Comparison of ENCODE assay signal across 3 worm cellular contexts in genomic region chrIII:12429579-12430084, ce11.
A peak's percentile ranks its signal among the peaks of the same experiment; 100 is the strongest.
TF ChIP-seq lines count a peak whose summit lies in the region.

TSS of gene snr-6 (minus strand) at chrIII:12429629.

TF ChIP-seq in whole organism, L1 larva, 84 proteins besides CTCF, POLR2A, EP300 and RAD21 (continued from another document and continues in another):
- no peak for TF ChIP-seq ceh-88 (GFP tag; IDR thresholded peaks at IDR 0.05; lab: Robert Waterston, UW)
- TF ChIP-seq C34B4.2 (tag; optimal IDR thresholded peaks at IDR 0.05; lab: Kevin White, UChicago) = no peak
- TF ChIP-seq tlp-1 (tag; optimal IDR thresholded peaks at IDR 0.05; lab: Kevin White, UChicago) = no peak
- no peak for TF ChIP-seq nhr-71 (tag; optimal IDR thresholded peaks at IDR 0.05; lab: Kevin White, UChicago)
- TF ChIP-seq fos-1 (tag; optimal IDR thresholded peaks at IDR 0.05; lab: Kevin White, UChicago) = peak; percentile 81
- peak; percentile 98 for TF ChIP-seq F16B12.6 (tag; optimal IDR thresholded peaks at IDR 0.05; lab: Kevin White, UChicago)
- TF ChIP-seq egl-13 (tag; optimal IDR thresholded peaks at IDR 0.05; lab: Kevin White, UChicago) = peak; percentile 38
- TF ChIP-seq fkh-8 (tag; optimal IDR thresholded peaks at IDR 0.05; lab: Kevin White, UChicago) = peak; percentile 59
- peak; percentile 48 to 90 (median 54) for TF ChIP-seq ceh-82 (tag; optimal IDR thresholded peaks at IDR 0.05; lab: Kevin White, UChicago)
- peak; percentile 97 to 99 (median 97) for TF ChIP-seq dpl-1 (GFP tag; optimal IDR thresholded peaks at IDR 0.05; lab: Kevin White, UChicago)
- TF ChIP-seq hlh-17 (GFP tag; optimal IDR thresholded peaks at IDR 0.05; lab: Kevin White, UChicago; ENCODE audit: borderline replicate concordance) = no peak
- peak; percentile 28 for TF ChIP-seq nhr-90 (tag; optimal IDR thresholded peaks at IDR 0.05; lab: Kevin White, UChicago; ENCODE audit: poor library complexity)
- peak; percentile 80 for TF ChIP-seq C16A3.4 (tag; optimal IDR thresholded peaks at IDR 0.05; lab: Kevin White, UChicago)
- TF ChIP-seq efl-3 (GFP tag; optimal IDR thresholded peaks at IDR 0.05; lab: Kevin White, UChicago) = no peak
- no peak for TF ChIP-seq ceh-8 (GFP tag; optimal IDR thresholded peaks at IDR 0.05; lab: Kevin White, UChicago)
- no peak for TF ChIP-seq nhr-11 (tag; optimal IDR thresholded peaks at IDR 0.05; lab: Kevin White, UChicago)
- TF ChIP-seq unc-62 (GFP tag; optimal IDR thresholded peaks at IDR 0.05; lab: Kevin White, UChicago) = no peak
- TF ChIP-seq lin-35 (GFP tag; optimal IDR thresholded peaks at IDR 0.05; lab: Kevin White, UChicago) = peak; percentile 99
- TF ChIP-seq ztf-11 (tag; optimal IDR thresholded peaks at IDR 0.05; lab: Kevin White, UChicago) = peak in 1 of 2 experiments; percentile 22
- peak; percentile 66 for TF ChIP-seq nhr-20 (tag; optimal IDR thresholded peaks at IDR 0.05; lab: Kevin White, UChicago)
- no peak for TF ChIP-seq alr-1 (tag; optimal IDR thresholded peaks at IDR 0.05; lab: Kevin White, UChicago; ENCODE audit: borderline replicate concordance)
- TF ChIP-seq C04F5.9 (tag; optimal IDR thresholded peaks at IDR 0.05; lab: Kevin White, UChicago) = peak; percentile 41
- no peak for TF ChIP-seq nhr-84 (tag; optimal IDR thresholded peaks at IDR 0.05; lab: Kevin White, UChicago)
- TF ChIP-seq dsc-1 (tag; optimal IDR thresholded peaks at IDR 0.05; lab: Kevin White, UChicago) = peak; percentile 54
- TF ChIP-seq hpl-2 (GFP tag; optimal IDR thresholded peaks at IDR 0.05; lab: Kevin White, UChicago) = no peak
- TF ChIP-seq lin-13 (GFP tag; optimal IDR thresholded peaks at IDR 0.05; lab: Kevin White, UChicago) = peak; percentile 69
- TF ChIP-seq ama-1 (optimal IDR thresholded peaks at IDR 0.05; lab: Kevin White, UChicago) = no peak
- TF ChIP-seq vab-15 (tag; optimal IDR thresholded peaks at IDR 0.05; lab: Kevin White, UChicago) = no peak
- TF ChIP-seq nhr-76 (tag; optimal IDR thresholded peaks at IDR 0.05; lab: Kevin White, UChicago) = no peak
- TF ChIP-seq hlh-4 (tag; optimal IDR thresholded peaks at IDR 0.05; lab: Kevin White, UChicago) = no peak
- TF ChIP-seq nhr-85 (tag; lab: Kevin White, UChicago) = peak; percentile 33
- peak; percentile 59 for TF ChIP-seq unc-86 (tag; optimal IDR thresholded peaks at IDR 0.05; lab: Kevin White, UChicago)
- no peak for TF ChIP-seq Y116A8C.19 (tag; optimal IDR thresholded peaks at IDR 0.05; lab: Kevin White, UChicago; ENCODE audit: borderline replicate concordance)
- peak; percentile 53 for TF ChIP-seq isw-1 (GFP tag; IDR thresholded peaks at IDR 0.05; lab: Robert Waterston, UW)
- TF ChIP-seq skn-1 (tag; optimal IDR thresholded peaks at IDR 0.05; lab: Kevin White, UChicago) = peak; percentile 90
- TF ChIP-seq efl-1 (optimal IDR thresholded peaks at IDR 0.05; lab: Kevin White, UChicago) = peak; percentile 62 to 97
- TF ChIP-seq efl-1 (GFP tag; optimal IDR thresholded peaks at IDR 0.05 in 1 of 2; lab: Kevin White, UChicago) = peak; percentile 98 to 99
- peak; percentile 35 for TF ChIP-seq lir-3 (tag; optimal IDR thresholded peaks at IDR 0.05; lab: Kevin White, UChicago; ENCODE audit: poor library complexity)
- no peak for TF ChIP-seq pqm-1 (tag; optimal IDR thresholded peaks at IDR 0.05; lab: Kevin White, UChicago)
- TF ChIP-seq unc-30 (tag; optimal IDR thresholded peaks at IDR 0.05; lab: Kevin White, UChicago) = no peak
- peak; percentile 22 for TF ChIP-seq pax-3 (tag; optimal IDR thresholded peaks at IDR 0.05; lab: Kevin White, UChicago)
- peak; percentile 44 for TF ChIP-seq nhr-237 (tag; optimal IDR thresholded peaks at IDR 0.05; lab: Kevin White, UChicago)
- no peak for TF ChIP-seq elt-2 (tag; optimal IDR thresholded peaks at IDR 0.05; lab: Kevin White, UChicago)
- TF ChIP-seq xbp-1 (tag; optimal IDR thresholded peaks at IDR 0.05; lab: Kevin White, UChicago) = peak; percentile 73

TF ChIP-seq in whole organism, L3 larva, 47 proteins besides CTCF, POLR2A, EP300 and RAD21 (continued from another document):
- peak; percentile 86 for TF ChIP-seq lin-15B (tag; optimal IDR thresholded peaks at IDR 0.05; lab: Kevin White, UChicago)
- TF ChIP-seq nfya-1 (tag; optimal IDR thresholded peaks at IDR 0.05; lab: Kevin White, UChicago; ENCODE audit: insufficient read depth) = peak; percentile 96
- TF ChIP-seq unc-39 (tag; optimal IDR thresholded peaks at IDR 0.05; lab: Kevin White, UChicago) = no peak
- no peak for TF ChIP-seq tbx-2 (tag; optimal IDR thresholded peaks at IDR 0.05; lab: Kevin White, UChicago)
- TF ChIP-seq hmg-11 (tag; optimal IDR thresholded peaks at IDR 0.05; lab: Kevin White, UChicago) = peak; percentile 40
- no peak for TF ChIP-seq sea-2 (GFP tag; optimal IDR thresholded peaks at IDR 0.05; lab: Kevin White, UChicago)
- TF ChIP-seq ceh-16 (tag; optimal IDR thresholded peaks at IDR 0.05; lab: Kevin White, UChicago) = no peak
- no peak for TF ChIP-seq eor-1 (tag; optimal IDR thresholded peaks at IDR 0.05; lab: Kevin White, UChicago)
- TF ChIP-seq nhr-77 (tag; optimal IDR thresholded peaks at IDR 0.05; lab: Kevin White, UChicago) = no peak
- peak; percentile 32 for TF ChIP-seq egl-5 (tag; optimal IDR thresholded peaks at IDR 0.05; lab: Kevin White, UChicago)
- no peak for TF ChIP-seq nhr-67 (tag; optimal IDR thresholded peaks at IDR 0.05; lab: Kevin White, UChicago)
- TF ChIP-seq elt-2 (tag; optimal IDR thresholded peaks at IDR 0.05; lab: Kevin White, UChicago) = no peak
- TF ChIP-seq egl-27 (tag; optimal IDR thresholded peaks at IDR 0.05; lab: Kevin White, UChicago) = no peak
- TF ChIP-seq ceh-82 (tag; optimal IDR thresholded peaks at IDR 0.05; lab: Kevin White, UChicago) = no peak
- no peak for TF ChIP-seq nhr-12 (tag; optimal IDR thresholded peaks at IDR 0.05; lab: Kevin White, UChicago)
- no peak for TF ChIP-seq pqm-1 (tag; optimal IDR thresholded peaks at IDR 0.05; lab: Kevin White, UChicago)
- no peak for TF ChIP-seq ceh-9 (tag; optimal IDR thresholded peaks at IDR 0.05; lab: Kevin White, UChicago)
- no peak for TF ChIP-seq elt-3 (tag; optimal IDR thresholded peaks at IDR 0.05; lab: Kevin White, UChicago)
- TF ChIP-seq nhr-76 (tag; optimal IDR thresholded peaks at IDR 0.05; lab: Kevin White, UChicago) = no peak
- TF ChIP-seq skn-1 (tag; optimal IDR thresholded peaks at IDR 0.05; lab: Kevin White, UChicago) = peak; percentile 63
- TF ChIP-seq mml-1 (tag; optimal IDR thresholded peaks at IDR 0.05; lab: Kevin White, UChicago) = no peak
- TF ChIP-seq nhr-43 (tag; optimal IDR thresholded peaks at IDR 0.05; lab: Kevin White, UChicago; ENCODE audit: poor library complexity, severe bottlenecking) = no peak
- TF ChIP-seq lsy-12 (tag; optimal IDR thresholded peaks at IDR 0.05; lab: Kevin White, UChicago) = no peak
TF ChIP-seq in whole organism, L3 larva: peak in this region for 12.

TF ChIP-seq in whole organism, young adult, 124 proteins besides CTCF, POLR2A, EP300 and RAD21 (continued from another document):
- TF ChIP-seq ceh-79 (tag; optimal IDR thresholded peaks at IDR 0.05; lab: Kevin White, UChicago) (no peak), fkh-3 (tag; optimal IDR thresholded peaks at IDR 0.05; lab: Kevin White, UChicago) (no peak), nhr-90 (tag; optimal IDR thresholded peaks at IDR 0.05; lab: Kevin White, UChicago) (no peak), hlh-26 (GFP tag; conservative IDR thresholded peaks at IDR 0.05; lab: Robert Waterston, UW) (no peak), cebp-1 (GFP tag; IDR thresholded peaks at IDR 0.05; lab: Robert Waterston, UW) (no peak), cebp-1 (tag; optimal IDR thresholded peaks at IDR 0.05; lab: Kevin White, UChicago) (no peak), chd-7 (tag; optimal IDR thresholded peaks at IDR 0.05; lab: Kevin White, UChicago) (no peak), Y53F4B.3 (GFP tag; IDR thresholded peaks at IDR 0.05; lab: Robert Waterston, UW) (no peak), F23B12.7 (tag; optimal IDR thresholded peaks at IDR 0.05; lab: Kevin White, UChicago; ENCODE audit: insufficient read depth) (peak; percentile 41), nhr-179 (tag; optimal IDR thresholded peaks at IDR 0.05; lab: Kevin White, UChicago) (no peak), K12H6.12 (tag; optimal IDR thresholded peaks at IDR 0.05; lab: Kevin White, UChicago) (no peak), rpc-1 (optimal IDR thresholded peaks at IDR 0.05; lab: Kevin White, UChicago) (peak; percentile 10), rpc-1 (tag; optimal IDR thresholded peaks at IDR 0.05; lab: Kevin White, UChicago) (no peak), hmg-20 (GFP tag; IDR thresholded peaks at IDR 0.05; lab: Robert Waterston, UW) (no peak), tlf-1 (GFP tag; optimal IDR thresholded peaks at IDR 0.05; lab: Kevin White, UChicago) (no peak), bed-1 (GFP tag; IDR thresholded peaks at IDR 0.05; lab: Robert Waterston, UW) (no peak), snpc-1.3 (tag; optimal IDR thresholded peaks at IDR 0.05; lab: Kevin White, UChicago; ENCODE audit: insufficient read depth) (peak; percentile 6)
